Worm (Caenorhabditis elegans): ENCODE data around the gene M151.10.

DNA sequence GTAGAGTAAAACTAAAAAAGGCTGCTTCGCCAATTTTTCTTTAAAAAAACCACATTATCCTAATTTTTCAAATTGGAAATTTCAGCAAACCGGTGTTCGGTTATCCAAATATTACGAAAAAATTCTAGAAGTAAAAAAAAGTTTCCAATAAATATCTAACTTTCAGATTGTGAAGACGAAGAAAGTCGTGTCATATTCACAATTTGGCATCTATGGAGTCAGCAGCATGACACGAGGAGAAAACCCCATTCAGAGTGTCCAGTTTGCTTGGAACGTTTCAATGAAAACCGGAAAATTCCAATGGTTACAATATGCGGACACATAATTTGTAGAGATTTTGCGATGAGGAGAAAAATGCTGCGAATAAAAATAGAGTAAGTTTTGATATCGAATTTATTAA lies 44.8 kb downstream of the M151.10 start, which contains the start of gene Y49F6A.12:
- no peak for TF ChIP-seq mml-1 (tag; optimal IDR thresholded peaks at IDR 0.05)
- no peak for TF ChIP-seq ama-1 (optimal IDR thresholded peaks at IDR 0.05)
- no peak for TF ChIP-seq fkh-10 (GFP tag; optimal IDR thresholded peaks at IDR 0.05)
- no peak for TF ChIP-seq nhr-25 (tag; optimal IDR thresholded peaks at IDR 0.05)
- TF ChIP-seq ZK546.5 (tag; optimal IDR thresholded peaks at IDR 0.05): no peak

Measured in whole organism, L3 larva.